Fruit fly (Drosophila melanogaster) S2 (cell line): ENCODE measurements around the gene CG42272.

Experiments used
- CG8478 ChIP-seq: fragments of >200 bp; optimal IDR thresholded peaks from 2 replicates; lab custom pipeline; 2018
- CTCF ChIP-seq, 2 experiments: fragments of >200 bp; optimal IDR thresholded peaks; 2 replicates each; lab custom pipeline; 2018

DNA sequence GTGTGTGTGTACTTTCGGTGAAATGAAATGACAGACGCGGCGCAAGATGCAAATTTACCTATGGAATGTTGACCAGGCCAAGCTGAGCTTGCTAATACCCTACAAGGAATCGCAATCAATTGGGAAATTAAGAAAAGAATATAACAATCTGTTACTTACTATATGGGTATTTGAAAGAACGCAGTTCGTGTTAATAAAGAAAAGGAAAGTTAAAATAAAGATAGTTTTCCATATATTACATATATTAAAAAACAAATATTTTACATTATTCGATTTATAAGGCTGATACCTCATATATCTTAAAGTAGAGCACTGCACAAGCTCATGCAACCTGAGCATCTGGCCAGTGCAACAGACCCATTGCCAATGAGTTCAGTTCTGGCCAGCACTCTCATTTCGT, 48.8 kb downstream of the CG42272 start:
- TF ChIP-seq CG8478 (lab: Kevin White, UChicago) (no peak), CTCF (optimal IDR thresholded peaks at IDR 0.05; lab: Kevin White, UChicago) (no peak)
